Fruit fly (Drosophila melanogaster) S2 (cell line): ENCODE results near the gene Dhfr.
A peak's percentile ranks its signal among the peaks of the same experiment; 100 is the strongest.

Experiments
- CG8478 ChIP-seq: fragments of >200 bp; optimal IDR thresholded peaks from 2 replicates; lab custom pipeline; 2018
- CTCF ChIP-seq, 2 experiments: fragments of >200 bp; optimal IDR thresholded peaks; 2 replicates each; lab custom pipeline; 2018

Gene Dhfr

DNA sequence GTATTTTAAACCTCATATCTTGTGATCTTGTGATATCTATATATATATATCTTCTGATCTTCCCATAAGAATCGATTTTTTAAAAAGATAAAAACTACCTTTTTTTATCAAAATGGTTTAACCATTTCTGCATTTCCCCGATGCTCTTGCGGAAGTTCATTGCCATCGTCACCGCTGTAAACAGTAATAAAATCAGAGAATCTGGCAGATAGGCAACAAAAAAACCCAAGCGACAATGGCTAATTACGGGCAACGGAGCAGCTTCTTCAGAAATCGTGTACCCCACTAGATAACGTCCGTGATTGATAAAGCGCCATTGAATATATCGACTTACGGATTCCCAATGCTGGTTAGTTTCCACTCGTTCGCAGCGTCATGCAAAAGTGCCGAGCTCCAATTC lies 26.8 kb upstream of the Dhfr start, which contains the start of gene CG10405:
CG10405 (plus strand) TSS at position 301 of the 400 bp plus-strand sequence.
- TF ChIP-seq CG8478 (lab: Kevin White, UChicago) = no peak
- no peak for TF ChIP-seq CTCF (optimal IDR thresholded peaks at IDR 0.05; lab: Kevin White, UChicago)

DNA sequence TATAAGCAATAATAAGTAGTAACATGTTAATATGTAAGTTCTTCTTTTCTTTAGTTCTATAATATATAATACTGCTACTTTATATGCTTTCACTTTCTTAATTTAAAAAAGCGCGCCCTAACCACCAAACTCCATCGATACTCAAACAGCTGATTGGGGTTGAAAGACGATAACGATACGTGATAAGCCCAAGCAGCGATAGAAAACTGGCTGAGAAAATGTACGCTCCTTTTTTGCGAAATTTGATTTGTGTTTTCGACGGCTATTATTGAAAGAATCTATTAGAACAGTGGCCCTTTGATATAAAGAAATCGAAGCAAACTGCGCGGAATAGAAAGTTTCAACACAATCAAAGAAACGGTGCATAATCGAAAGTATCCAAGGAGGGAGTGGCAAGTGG lies 25.1 kb upstream of the Dhfr start, which contains the start of gene CG14883:
CG14883 (plus strand) TSS at position 178 of the 400 bp plus-strand sequence.
- no peak for TF ChIP-seq CTCF (optimal IDR thresholded peaks at IDR 0.05; lab: Kevin White, UChicago)
- no peak for TF ChIP-seq CG8478 (lab: Kevin White, UChicago)

dm6 chr3R:16456607-16457006 lies 24.4 kb upstream of the Dhfr start:
- TF ChIP-seq CTCF (optimal IDR thresholded peaks at IDR 0.05; lab: Kevin White, UChicago) (no peak), CG8478 (lab: Kevin White, UChicago) (no peak)

DNA sequence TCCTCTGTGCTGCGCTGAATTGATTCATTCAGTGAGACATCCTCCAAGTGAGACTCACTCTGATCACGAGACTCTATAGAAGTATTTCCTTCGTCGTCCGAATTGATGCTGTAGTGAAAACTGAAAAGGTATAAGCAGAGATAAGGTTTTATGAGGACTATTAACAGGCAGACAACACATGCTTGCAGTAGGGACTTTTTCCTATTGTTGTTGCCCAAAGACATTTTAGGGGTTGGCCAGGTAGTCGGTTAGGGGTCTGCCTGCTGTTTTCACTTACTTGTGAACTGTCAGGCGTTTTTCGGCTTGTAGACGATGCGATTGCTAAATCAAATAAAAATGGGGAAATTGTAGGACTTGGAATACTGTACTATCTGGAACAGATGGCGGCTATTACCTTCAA lies 12.4 kb upstream of the Dhfr start:
- TF ChIP-seq CTCF (optimal IDR thresholded peaks at IDR 0.05; lab: Kevin White, UChicago) = no peak
- TF ChIP-seq CG8478 (lab: Kevin White, UChicago) = no peak

- TF ChIP-seq CTCF (optimal IDR thresholded peaks at IDR 0.05; lab: Kevin White, UChicago) (no peak), CG8478 (lab: Kevin White, UChicago) (no peak)
These were observed 11.3 kb upstream of the Dhfr start, which contains the start of the genes CG42232 and CSN5 for dm6 chr3R:16469501-16470263. TSS of gene CG42232 (minus strand) at chr3R:16469663. TSS of gene CSN5 (plus strand) at chr3R:16470099.

DNA sequence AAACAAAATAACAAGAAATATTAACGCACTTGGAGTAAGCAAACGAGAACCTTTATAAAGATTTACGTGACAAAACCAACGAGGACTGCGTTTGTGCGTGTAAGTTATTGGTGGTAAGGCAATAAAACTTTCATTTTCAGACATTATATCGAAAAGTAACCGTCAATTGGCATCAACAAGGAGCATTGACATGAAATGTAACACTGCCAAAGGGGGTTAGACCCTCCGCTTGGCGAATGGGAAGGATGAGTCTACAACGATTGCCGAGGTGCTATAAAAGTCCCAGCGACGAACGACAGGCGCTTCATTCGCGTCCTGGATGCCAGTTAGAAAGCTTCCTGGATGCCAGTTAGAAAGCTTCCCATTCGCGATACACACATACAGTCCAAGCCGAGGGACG lies 8.7 kb upstream of the Dhfr start, which contains the start of gene Gyc89Da:
Gyc89Da (plus strand) TSS at position 301 of the 400 bp plus-strand sequence.
- no peak for TF ChIP-seq CG8478 (lab: Kevin White, UChicago)
- no peak for TF ChIP-seq CTCF (optimal IDR thresholded peaks at IDR 0.05; lab: Kevin White, UChicago)

dm6 chr3R:16476472-16476871 lies 4.5 kb upstream of the Dhfr start:
- TF ChIP-seq CTCF (optimal IDR thresholded peaks at IDR 0.05; lab: Kevin White, UChicago) (no peak), CG8478 (lab: Kevin White, UChicago) (no peak)

dm6 chr3R:16477033-16477432 lies 3.9 kb upstream of the Dhfr start, which contains the start of gene Gyc89Db:
TSS of gene Gyc89Db (plus strand) at chr3R:16477110.
- no peak for TF ChIP-seq CG8478 (lab: Kevin White, UChicago)
- TF ChIP-seq CTCF (optimal IDR thresholded peaks at IDR 0.05; lab: Kevin White, UChicago) = no peak

DNA sequence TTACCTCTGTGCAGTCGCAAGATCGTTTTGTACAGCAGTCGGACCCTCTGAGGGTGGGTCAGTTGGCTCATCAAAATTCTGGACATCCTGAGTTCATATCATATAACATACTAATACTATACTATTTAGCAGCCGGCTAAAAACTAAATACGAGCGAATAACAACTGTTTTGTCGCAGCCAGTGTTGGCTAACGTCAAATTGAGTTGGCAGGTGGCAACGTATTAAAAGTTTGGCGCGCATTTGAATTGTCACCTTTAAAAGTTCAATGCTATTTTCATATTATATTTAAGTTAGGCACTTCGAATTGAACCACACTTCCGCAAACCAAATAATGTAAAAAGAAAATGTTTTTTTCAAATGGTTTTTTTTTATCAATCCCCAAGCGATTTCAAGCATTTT lies 1.3 kb downstream of the Dhfr start, which contains the start of gene Sdhaf3:
Sdhaf3 (minus strand) TSS at position 177 of the 400 bp plus-strand sequence.
- TF ChIP-seq CG8478 (lab: Kevin White, UChicago) (no peak), CTCF (optimal IDR thresholded peaks at IDR 0.05; lab: Kevin White, UChicago) (no peak)

dm6 chr3R:16483877-16484417 lies 3.0 kb downstream of the Dhfr start, which contains the start of gene Der-2:
TSS of gene Der-2 (minus strand) at chr3R:16484223.
- TF ChIP-seq CG8478 (lab: Kevin White, UChicago) (no peak), CTCF (optimal IDR thresholded peaks at IDR 0.05; lab: Kevin White, UChicago) (no peak)

DNA sequence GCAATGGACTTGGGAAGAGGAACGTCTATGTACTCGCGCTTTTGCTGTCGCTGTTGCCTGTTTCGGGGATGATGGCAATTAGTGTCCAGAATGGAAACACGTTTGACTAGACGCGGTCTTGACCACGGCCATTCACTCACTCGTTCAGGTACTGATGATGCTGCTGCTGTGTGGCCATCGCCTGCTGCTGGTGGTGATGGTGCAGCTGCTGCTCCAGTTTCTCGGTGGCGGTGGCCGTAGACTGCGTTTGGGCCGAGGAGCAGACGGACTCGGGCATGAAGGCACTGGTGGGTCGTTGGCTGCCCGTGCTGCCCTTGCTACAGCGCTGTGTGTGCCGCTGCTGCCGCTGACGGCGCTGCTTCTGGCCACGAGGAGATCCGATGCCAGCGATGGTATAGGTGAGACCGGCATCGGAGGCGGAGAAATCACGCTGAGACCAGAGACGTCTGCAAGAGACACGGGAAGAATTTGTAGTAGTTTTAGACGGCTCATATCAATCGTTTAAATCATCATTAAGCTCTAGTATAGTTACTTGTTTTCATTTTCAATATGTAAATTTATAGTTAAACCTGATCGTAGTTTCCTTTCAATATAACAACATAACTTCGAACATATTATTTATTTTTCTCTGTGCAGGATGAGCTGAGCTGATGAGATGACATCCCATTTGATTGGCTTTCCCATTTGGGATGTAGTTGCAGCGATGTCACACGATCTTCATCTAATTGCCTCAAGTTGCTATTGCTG lies 4.7 kb downstream of the Dhfr start:
- TF ChIP-seq CG8478 (lab: Kevin White, UChicago) (no peak), CTCF (optimal IDR thresholded peaks at IDR 0.05; lab: Kevin White, UChicago) (no peak)

- TF ChIP-seq CG8478 (lab: Kevin White, UChicago) (no peak), CTCF (optimal IDR thresholded peaks at IDR 0.05; lab: Kevin White, UChicago) (no peak)
These were observed 14.4 kb downstream of the Dhfr start, which contains the start of gene Cad89D for dm6 chr3R:16495322-16495721. TSS of gene Cad89D (minus strand) at chr3R:16495422.

DNA sequence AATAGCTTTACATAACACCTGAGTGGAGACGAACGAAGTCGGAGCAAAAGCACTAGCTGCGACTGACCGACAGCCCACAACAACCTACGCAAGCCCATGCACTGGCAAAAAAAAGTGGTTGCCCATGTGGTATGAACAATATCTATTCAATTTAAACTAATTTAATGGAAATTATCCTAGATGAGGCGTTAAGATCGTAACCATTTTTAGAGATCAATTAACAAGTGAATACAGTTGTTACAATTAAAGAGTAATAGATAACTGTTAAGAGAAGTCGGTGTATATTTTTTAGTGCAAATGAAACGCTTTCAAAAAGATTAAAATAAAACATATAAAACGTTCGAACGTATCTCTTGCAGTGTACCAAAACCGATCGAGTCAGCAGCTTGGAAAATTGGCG lies 15.2 kb downstream of the Dhfr start:
- TF ChIP-seq CG8478 (lab: Kevin White, UChicago) = no peak
- no peak for TF ChIP-seq CTCF (optimal IDR thresholded peaks at IDR 0.05; lab: Kevin White, UChicago)

- no peak for TF ChIP-seq CG8478 (lab: Kevin White, UChicago)
- TF ChIP-seq CTCF (optimal IDR thresholded peaks at IDR 0.05; lab: Kevin White, UChicago) = peak; percentile 91 to 96
These were observed 16.4 kb downstream of the Dhfr start for dm6 chr3R:16497379-16497778.
